Worm (Caenorhabditis elegans): ENCODE measurements around the gene F46B3.15.

ce11 chrV:20662474-20662873 lies 29.0 kb upstream of the F46B3.15 start:
- TF ChIP-seq egl-27 (tag; optimal IDR thresholded peaks at IDR 0.05) (no peak), ama-1 (optimal IDR thresholded peaks at IDR 0.05) (no peak), ceh-8 (GFP tag; optimal IDR thresholded peaks at IDR 0.05) (no peak), zag-1 (tag; optimal IDR thresholded peaks at IDR 0.05) (no peak), lin-13 (GFP tag; optimal IDR thresholded peaks at IDR 0.05) (no peak), lin-39 (tag; optimal IDR thresholded peaks at IDR 0.05) (no peak), pqm-1 (tag; optimal IDR thresholded peaks at IDR 0.05) (no peak)

Data from whole organism, L1 larva.